Fruit fly (Drosophila melanogaster): Measurements from ENCODE around the gene CG17776.

The CG17776 gene

DNA sequence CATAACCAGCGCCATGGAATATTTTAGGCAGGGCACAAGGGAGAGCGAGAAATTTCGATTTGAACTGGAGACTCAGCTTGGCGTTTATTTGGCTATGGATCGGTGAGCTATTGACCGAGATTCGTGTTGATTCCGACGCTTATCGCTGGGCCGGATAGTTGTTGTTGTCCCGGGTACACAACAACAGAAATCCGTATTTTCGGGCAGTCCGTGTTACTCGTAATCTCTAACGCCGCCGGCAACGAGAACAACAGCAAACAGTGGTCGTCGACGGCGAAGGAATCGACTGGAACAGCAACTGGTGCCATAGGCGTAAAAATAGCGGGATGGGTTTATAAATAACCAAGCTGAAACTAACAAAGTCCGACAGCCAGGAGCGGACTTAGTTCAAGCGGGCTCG lies 7.4 kb downstream of the CG17776 start (continued):
- TF ChIP-seq CG13287 (GFP tag; IDR thresholded peaks at IDR 0.05; ENCODE audit: partially characterized antibody) = no peak
- no peak for TF ChIP-seq CG9817 (tag; optimal IDR thresholded peaks at IDR 0.05)
- TF ChIP-seq CG15696 (tag; optimal IDR thresholded peaks at IDR 0.05) = no peak
- TF ChIP-seq croc (GFP tag; conservative IDR thresholded peaks at IDR 0.05) = no peak
- no peak for TF ChIP-seq gt (GFP tag; IDR thresholded peaks at IDR 0.05)
- no peak for TF ChIP-seq CkIIα-i1 (GFP tag; IDR thresholded peaks at IDR 0.05)
- no peak for TF ChIP-seq chif (GFP tag; optimal IDR thresholded peaks at IDR 0.05)
- TF ChIP-seq fd64A (GFP tag; optimal IDR thresholded peaks at IDR 0.05) = no peak
- no peak for TF ChIP-seq h (optimal IDR thresholded peaks at IDR 0.05)
- TF ChIP-seq CG34422 (GFP tag; IDR thresholded peaks at IDR 0.05) = no peak
- TF ChIP-seq CG6175 (GFP tag; IDR thresholded peaks at IDR 0.05) = no peak
- no peak for TF ChIP-seq Myb (GFP tag; optimal IDR thresholded peaks at IDR 0.05)
- TF ChIP-seq CG31388 (GFP tag; optimal IDR thresholded peaks at IDR 0.05) = no peak
- peak; percentile 8 for TF ChIP-seq CG2875 (GFP tag; optimal IDR thresholded peaks at IDR 0.05)
- TF ChIP-seq nmo (GFP tag; optimal IDR thresholded peaks at IDR 0.05) = no peak
- no peak for TF ChIP-seq yki (optimal IDR thresholded peaks at IDR 0.05)
- TF ChIP-seq CG12219 (GFP tag; optimal IDR thresholded peaks at IDR 0.05) = no peak
- TF ChIP-seq CG12071 (GFP tag; optimal IDR thresholded peaks at IDR 0.05) = no peak
- TF ChIP-seq Max (GFP tag; optimal IDR thresholded peaks at IDR 0.05) = no peak
- TF ChIP-seq bsh (GFP tag; optimal IDR thresholded peaks at IDR 0.05) = peak in 1 of 2 experiments; percentile 20
- no peak for TF ChIP-seq CG18011 (GFP tag; optimal IDR thresholded peaks at IDR 0.05)
- no peak for TF ChIP-seq cad (GFP tag; optimal IDR thresholded peaks at IDR 0.05)
- TF ChIP-seq CG17612 (GFP tag; IDR thresholded peaks at IDR 0.05) = no peak
- TF ChIP-seq tup (GFP tag; optimal IDR thresholded peaks at IDR 0.05) = no peak
- no peak for TF ChIP-seq D19A (tag; optimal IDR thresholded peaks at IDR 0.05)
- TF ChIP-seq CG15601 (tag; optimal IDR thresholded peaks at IDR 0.05) = no peak
- no peak for TF ChIP-seq dati (GFP tag; IDR thresholded peaks at IDR 0.05)
- no peak for TF ChIP-seq ara (GFP tag; IDR thresholded peaks at IDR 0.05)
- TF ChIP-seq Doc2 (GFP tag; IDR thresholded peaks at IDR 0.05) = no peak
- no peak for TF ChIP-seq Dfd (GFP tag; optimal IDR thresholded peaks at IDR 0.05)
- no peak for TF ChIP-seq caup (GFP tag; optimal IDR thresholded peaks at IDR 0.05; ENCODE audit: severe bottlenecking)
- TF ChIP-seq sc (optimal IDR thresholded peaks at IDR 0.05) = no peak
- TF ChIP-seq sc (GFP tag; optimal IDR thresholded peaks at IDR 0.05) = no peak
- TF ChIP-seq otp (GFP tag; IDR thresholded peaks at IDR 0.05) = 0 out of 3 replicates have a peak, but pooled peaks have one; percentile 31
- no peak for TF ChIP-seq Lpt (GFP tag; optimal IDR thresholded peaks at IDR 0.05)
- TF ChIP-seq CG4730 (GFP tag; IDR thresholded peaks at IDR 0.05) = no peak
- no peak for TF ChIP-seq so (GFP tag; IDR thresholded peaks at IDR 0.05)
- no peak for TF ChIP-seq CG14441 (GFP tag; IDR thresholded peaks at IDR 0.05)
- no peak for TF ChIP-seq pzg (GFP tag; optimal IDR thresholded peaks at IDR 0.05)
- TF ChIP-seq ERR (GFP tag; optimal IDR thresholded peaks at IDR 0.05) = no peak
- TF ChIP-seq Ravus (GFP tag; IDR thresholded peaks at IDR 0.05) = no peak
- no peak for TF ChIP-seq vvl (GFP tag; IDR thresholded peaks at IDR 0.05)
- no peak for TF ChIP-seq dysf (GFP tag; IDR thresholded peaks at IDR 0.05)
- TF ChIP-seq CG42726 (GFP tag; IDR thresholded peaks at IDR 0.05; ENCODE audit: partially characterized antibody) = no peak
- TF ChIP-seq gcm (GFP tag; optimal IDR thresholded peaks at IDR 0.05) = no peak
- TF ChIP-seq CG1602 (GFP tag; optimal IDR thresholded peaks at IDR 0.05) = no peak
- TF ChIP-seq CG12104 (GFP tag; optimal IDR thresholded peaks at IDR 0.05) = no peak
- TF ChIP-seq CG2202 (tag; optimal IDR thresholded peaks at IDR 0.05) = no peak
- no peak for TF ChIP-seq dmrt99B (tag; optimal IDR thresholded peaks at IDR 0.05)
- no peak for TF ChIP-seq Sry-β (GFP tag; optimal IDR thresholded peaks at IDR 0.05)
- TF ChIP-seq sens-2 (GFP tag; IDR thresholded peaks at IDR 0.05) = no peak
- TF ChIP-seq CG33213 (GFP tag; optimal IDR thresholded peaks at IDR 0.05) = no peak
- no peak for TF ChIP-seq Atf6 (GFP tag; IDR thresholded peaks at IDR 0.05)
- no peak for TF ChIP-seq dan (GFP tag; IDR thresholded peaks at IDR 0.05)
